Worm (Caenorhabditis elegans) whole organism, L1 larva: ENCODE data around the gene srw-137.
"Not testable (repeated sequence)": the region's sequence is repeated elsewhere in the genome, so short reads cannot be mapped to it uniquely, and the experiment has no call there.

Source experiments
- C34B4.2 ChIP-seq: sonication (generic microtip); optimal IDR thresholded peaks from 2 replicates; lab custom pipeline; 2017; ENCODE audit warnings: mild to moderate bottlenecking, missing genetic modification characterization, missing compliant biosample characterization
- aha-1 ChIP-seq: fragments of 150-350 bp; optimal IDR thresholded peaks from 2 replicates; lab custom pipeline; 2014; ENCODE audit warnings: missing biosample characterization, missing genetic modification characterization
- alr-1 ChIP-seq: fragments of 200-800 bp; sonication (Bioruptor generic); optimal IDR thresholded peaks from 2 replicates; lab custom pipeline; 2018; ENCODE audit warnings: borderline replicate concordance, mild to moderate bottlenecking, missing genetic modification characterization, missing compliant biosample characterization
- aly-2 ChIP-seq: fragments of 150-350 bp; optimal IDR thresholded peaks from 2 replicates; lab custom pipeline; 2014; ENCODE audit warnings: missing biosample characterization, missing genetic modification characterization
- blmp-1 ChIP-seq: fragments of 150-350 bp; optimal IDR thresholded peaks from 2 replicates; lab custom pipeline; 2014; ENCODE audit warnings: missing biosample characterization, missing genetic modification characterization
- ceh-63 ChIP-seq: fragments of 200-800 bp; sonication (Bioruptor generic); optimal IDR thresholded peaks from 2 replicates; lab custom pipeline; 2018; ENCODE audit warnings: mild to moderate bottlenecking, missing genetic modification characterization, missing compliant biosample characterization
- ceh-8 ChIP-seq: fragments of 200-800 bp; sonication (Bioruptor generic); optimal IDR thresholded peaks from 2 replicates; lab custom pipeline; 2018; ENCODE audit warnings: mild to moderate bottlenecking, missing genetic modification characterization, moderate library complexity, missing compliant biosample characterization
- dpl-1 ChIP-seq, 3 experiments: fragments of 150-350 bp in 2 of 3; sonication (generic microtip) in 1 of 3; optimal IDR thresholded peaks; 2 replicates each; lab custom pipeline; 2014 to 2017; ENCODE audit warnings: missing biosample characterization in 3 of 3, missing genetic modification characterization in 3 of 3, missing genetic modification reagents in 3 of 3
- efl-1 ChIP-seq, 4 experiments: fragments of 150-350 bp; optimal IDR thresholded peaks in 3 of 4; peaks in 1 of 4; 1 replicate in 1 of 4; 2 replicates in 3 of 4; lab custom pipeline; 2014; ENCODE audit warnings: missing biosample characterization in 2 of 4, missing genetic modification characterization in 2 of 4, missing genetic modification reagents in 2 of 4
- egl-13 ChIP-seq: sonication (generic microtip); optimal IDR thresholded peaks from 2 replicates; lab custom pipeline; 2016; ENCODE audit warnings: missing genotype, missing genetic modification reagents, missing genetic modification characterization, missing compliant biosample characterization
- elt-2 ChIP-seq: sonication (generic microtip); optimal IDR thresholded peaks from 2 replicates; lab custom pipeline; 2016; ENCODE audit warnings: missing genetic modification characterization, mild to moderate bottlenecking, inconsistent platforms, missing compliant biosample characterization, missing genetic modification reagents
- elt-3 ChIP-seq, 6 experiments: fragments of 150-350 bp in 1 of 6; sonication (generic microtip); optimal IDR thresholded peaks; 2 replicates each; lab custom pipeline; 2017 to 2018; ENCODE audit warnings: missing biosample characterization in 6 of 6, missing genetic modification characterization in 6 of 6, inconsistent platforms in 1 of 6
- fkh-10 ChIP-seq: sonication (generic microtip); optimal IDR thresholded peaks from 2 replicates; lab custom pipeline; 2017; ENCODE audit warnings: missing biosample characterization, missing genetic modification reagents, missing genetic modification characterization
- grh-1 ChIP-seq: fragments of 200-800 bp; sonication (Bioruptor generic); IDR thresholded peaks from 2 replicates; pipeline ENCODE4 v1.3.6; 2022; ENCODE audit warnings: missing genetic modification reagents, missing genetic modification characterization, missing compliant biosample characterization
- hlh-17 ChIP-seq: fragments of 200-800 bp; sonication (Bioruptor generic); optimal IDR thresholded peaks from 2 replicates; lab custom pipeline; 2018; ENCODE audit warnings: missing genetic modification characterization, mild to moderate bottlenecking, missing compliant biosample characterization, moderate library complexity, borderline replicate concordance
- hpl-2 ChIP-seq: fragments of 150-350 bp; optimal IDR thresholded peaks from 2 replicates; lab custom pipeline; 2014; ENCODE audit warnings: missing biosample characterization, missing genetic modification reagents, missing genetic modification characterization
- lin-35 ChIP-seq, 2 experiments: fragments of 150-350 bp; optimal IDR thresholded peaks; 2 replicates each; lab custom pipeline; 2014; ENCODE audit warnings: missing biosample characterization in 2 of 2, missing genetic modification characterization in 2 of 2, missing genetic modification reagents in 2 of 2
- lir-3 ChIP-seq: sonication (generic microtip); optimal IDR thresholded peaks from 2 replicates; lab custom pipeline; 2016; ENCODE audit warnings: mild to moderate bottlenecking, missing genetic modification characterization, moderate library complexity, missing compliant biosample characterization; ENCODE audit not compliant: poor library complexity
- lsy-2 ChIP-seq, 2 experiments: fragments of 150-350 bp; optimal IDR thresholded peaks; 2 replicates each; lab custom pipeline; 2014; ENCODE audit warnings: missing biosample characterization in 2 of 2, missing genetic modification characterization in 2 of 2
- nhr-12 ChIP-seq: sonication (generic microtip); optimal IDR thresholded peaks from 2 replicates; lab custom pipeline; 2017; ENCODE audit warnings: missing biosample characterization, missing genetic modification characterization
- nhr-47 ChIP-seq: sonication (generic microtip); optimal IDR thresholded peaks from 2 replicates; lab custom pipeline; 2016; ENCODE audit warnings: mild to moderate bottlenecking, missing genetic modification characterization, moderate library complexity, missing compliant biosample characterization
- nhr-77 ChIP-seq: fragments of 150-350 bp; optimal IDR thresholded peaks from 2 replicates; lab custom pipeline; 2014; ENCODE audit warnings: missing biosample characterization, missing genetic modification characterization
- nhr-84 ChIP-seq: sonication (generic microtip); optimal IDR thresholded peaks from 2 replicates; lab custom pipeline; 2017; ENCODE audit warnings: missing biosample characterization, missing genetic modification characterization
- skn-1 ChIP-seq: fragments of 150-350 bp; optimal IDR thresholded peaks from 2 replicates; lab custom pipeline; 2014; ENCODE audit warnings: missing biosample characterization, missing genetic modification characterization
- snpc-4 ChIP-seq: fragments of 150-350 bp; optimal IDR thresholded peaks from 2 replicates; lab custom pipeline; 2014; ENCODE audit warnings: missing biosample characterization, missing genetic modification characterization
- sptf-1 ChIP-seq: fragments of 150-350 bp; optimal IDR thresholded peaks from 2 replicates; lab custom pipeline; 2014; ENCODE audit warnings: missing biosample characterization, missing genetic modification characterization
- sup-37 ChIP-seq: fragments of 200-800 bp; sonication (Bioruptor generic); optimal IDR thresholded peaks from 2 replicates; lab custom pipeline; 2018; ENCODE audit warnings: mild to moderate bottlenecking, missing genetic modification characterization, missing compliant biosample characterization
- swsn-7 ChIP-seq: sonication (generic microtip); optimal IDR thresholded peaks from 2 replicates; lab custom pipeline; 2016; ENCODE audit warnings: missing genetic modification characterization, missing compliant biosample characterization
- unc-62 ChIP-seq: fragments of 150-350 bp; optimal IDR thresholded peaks from 2 replicates; lab custom pipeline; 2014; ENCODE audit warnings: missing biosample characterization, missing genetic modification reagents, missing genetic modification characterization
- unc-86 ChIP-seq: sonication (generic microtip); optimal IDR thresholded peaks from 2 replicates; lab custom pipeline; 2016; ENCODE audit warnings: missing genetic modification characterization, missing compliant biosample characterization
- ztf-11 ChIP-seq, 2 experiments: sonication (generic microtip); optimal IDR thresholded peaks; 2 replicates each; lab custom pipeline; 2016 to 2017; ENCODE audit warnings: missing genetic modification characterization in 2 of 2, missing biosample characterization in 1 of 2, missing compliant biosample characterization in 1 of 2
- ztf-4 ChIP-seq: fragments of 150-350 bp; optimal IDR thresholded peaks from 2 replicates; lab custom pipeline; 2014; ENCODE audit warnings: missing biosample characterization, missing genetic modification characterization

Gene srw-137

DNA sequence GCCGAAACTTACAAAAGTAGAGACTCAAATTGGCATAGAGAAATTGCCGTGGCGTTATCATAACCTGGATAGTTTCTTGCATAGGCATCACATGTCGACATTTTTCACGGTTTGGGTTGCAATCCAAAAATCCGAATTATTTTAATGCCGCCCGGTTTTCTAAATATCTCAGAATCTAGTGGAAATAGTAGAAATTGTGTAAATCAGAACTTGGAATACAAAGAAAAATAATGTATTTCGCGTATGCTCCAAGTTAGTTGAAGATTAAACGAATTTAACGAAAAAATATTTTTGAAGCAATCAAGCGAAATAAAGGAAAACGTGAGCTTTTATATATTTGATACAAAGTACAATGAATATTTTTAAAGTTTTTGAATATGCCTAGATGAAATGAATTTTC is 17.1 kb upstream of the srw-137 start, which contains the start of gene srw-144:
srw-144 (minus strand) TSS at position 101 of the 400 bp plus-strand sequence.
- TF ChIP-seq skn-1 = no peak
- no peak for TF ChIP-seq efl-1 (optimal IDR thresholded peaks at IDR 0.05; lab: Kevin White, UChicago)
- peak in 1 of 2 experiments; percentile 5 for TF ChIP-seq efl-1 (GFP tag; optimal IDR thresholded peaks at IDR 0.05 in 1 of 2; lab: Kevin White, UChicago)

DNA sequence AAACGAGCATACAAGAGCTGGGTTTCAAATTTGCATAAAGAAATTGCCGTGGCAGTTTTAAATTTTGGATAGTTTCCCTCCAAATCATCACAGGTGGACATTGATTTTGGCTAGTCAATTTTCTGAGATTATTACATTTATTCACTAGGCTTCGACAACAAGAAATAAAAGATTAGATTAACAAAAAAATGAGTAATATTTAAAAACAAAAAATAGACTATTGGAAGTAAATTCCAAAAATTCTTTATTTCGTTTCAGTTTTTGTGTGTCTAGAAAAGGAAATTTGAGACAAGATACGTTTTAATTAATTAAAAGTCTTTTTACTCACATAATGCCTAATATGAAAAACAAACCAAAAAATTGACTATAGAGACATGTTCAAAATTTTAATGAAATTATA is 14.4 kb upstream of the srw-137 start, which contains the start of gene srw-142:
srw-142 (minus strand) TSS at position 101 of the 400 bp plus-strand sequence.
- TF ChIP-seq aly-2 (tag; lab: Kevin White, UChicago) = no peak
- no peak for TF ChIP-seq blmp-1
- no peak for TF ChIP-seq unc-86 (tag; lab: Kevin White, UChicago)
- no peak for TF ChIP-seq efl-1 (optimal IDR thresholded peaks at IDR 0.05; lab: Kevin White, UChicago)
- TF ChIP-seq efl-1 (GFP tag; optimal IDR thresholded peaks at IDR 0.05 in 1 of 2; lab: Kevin White, UChicago) = no peak
- TF ChIP-seq lin-35 (GFP tag; optimal IDR thresholded peaks at IDR 0.05; lab: Kevin White, UChicago) = no peak
- no peak for TF ChIP-seq elt-2 (tag; lab: Kevin White, UChicago)
- TF ChIP-seq lir-3 = no peak
- no peak for TF ChIP-seq ceh-8
- TF ChIP-seq hlh-17 (GFP tag; lab: Kevin White, UChicago) = no peak

DNA sequence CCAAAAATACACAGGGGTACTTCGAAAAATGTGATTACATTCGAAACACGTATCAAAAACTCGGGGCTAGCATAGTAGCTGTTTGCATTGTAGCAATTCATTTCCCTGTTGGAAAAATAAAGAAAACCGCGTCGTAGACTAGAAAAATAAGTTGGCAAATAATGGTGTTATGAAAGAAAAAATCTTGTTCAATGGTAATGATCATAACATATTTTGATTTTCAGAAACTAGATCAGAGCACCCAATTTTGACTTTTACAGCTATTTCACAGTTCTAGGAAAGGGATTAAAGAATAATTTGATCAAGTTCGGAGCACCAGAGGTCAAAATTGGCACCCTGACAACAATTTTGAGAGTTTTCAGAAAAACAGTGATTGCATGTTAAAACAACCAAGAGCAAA is 11.6 kb upstream of the srw-137 start, which contains the start of gene srh-248:
srh-248 (minus strand) TSS at position 101 of the 400 bp plus-strand sequence.
- TF ChIP-seq snpc-4, nhr-84, sptf-1 (tag; lab: Kevin White, UChicago): not testable (repeated sequence)

DNA sequence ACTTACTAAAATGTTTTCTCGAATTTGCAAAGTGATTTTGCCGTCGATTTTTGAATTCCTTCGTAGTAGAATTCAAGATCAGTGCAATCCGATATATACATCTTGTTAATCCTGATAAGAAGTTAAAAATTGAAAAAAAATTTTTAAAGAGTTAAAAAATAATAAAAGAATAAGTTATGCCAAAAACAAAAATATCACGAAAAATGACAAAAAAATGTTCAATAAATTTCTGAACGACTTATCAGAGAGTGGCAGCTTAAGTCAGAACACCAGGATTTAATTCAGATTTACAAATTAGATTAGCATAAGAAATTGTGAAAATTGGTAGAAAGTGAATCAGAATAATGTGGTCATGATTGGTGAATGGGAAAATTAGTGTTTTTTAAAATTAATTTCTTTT is 8.3 kb upstream of the srw-137 start, which contains the start of gene srw-122:
srw-122 (minus strand) TSS at position 101 of the 400 bp plus-strand sequence.
- not testable (repeated sequence) for TF ChIP-seq unc-62 (GFP tag; lab: Kevin White, UChicago); aha-1 (tag; lab: Kevin White, UChicago); elt-3 (tag; optimal IDR thresholded peaks at IDR 0.05; lab: Kevin White, UChicago)

DNA sequence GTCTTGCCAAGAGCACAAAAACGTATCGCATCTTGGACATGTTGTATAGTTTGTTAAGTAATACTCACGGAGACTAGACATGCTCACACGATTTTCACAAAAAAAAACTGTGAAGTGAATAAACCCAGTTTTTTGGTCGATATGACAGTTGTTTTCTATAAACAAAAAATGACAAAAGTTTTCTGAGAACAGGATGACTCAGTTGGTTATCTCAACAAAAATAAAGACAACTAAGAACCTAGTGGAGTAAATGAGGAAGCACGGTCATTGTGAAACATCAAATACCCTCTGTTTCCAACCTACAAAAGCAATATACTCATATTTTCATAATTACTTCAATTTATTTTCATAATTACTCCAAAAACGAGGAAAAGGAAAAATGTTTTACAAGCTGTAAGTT is 1.8 kb upstream of the srw-137 start, which contains the start of gene srh-87:
srh-87 (minus strand) TSS at position 101 of the 400 bp plus-strand sequence.
- TF ChIP-seq ztf-4 (tag; lab: Kevin White, UChicago) (no peak), alr-1 (tag; lab: Kevin White, UChicago) (no peak), swsn-7 (tag; lab: Kevin White, UChicago) (no peak), sup-37 (no peak), ceh-63 (GFP tag; lab: Kevin White, UChicago) (no peak), ztf-11 (tag; optimal IDR thresholded peaks at IDR 0.05; lab: Kevin White, UChicago) (no peak), C34B4.2 (tag; lab: Kevin White, UChicago) (no peak), snpc-4 (tag; lab: Kevin White, UChicago) (no peak), fkh-10 (GFP tag; lab: Kevin White, UChicago) (no peak), nhr-47 (no peak), grh-1 (GFP tag; lab: Robert Waterston, UW) (no peak), nhr-12 (tag; lab: Kevin White, UChicago) (no peak), elt-2 (tag; lab: Kevin White, UChicago) (no peak), egl-13 (tag; lab: Kevin White, UChicago) (no peak), nhr-77 (tag; lab: Kevin White, UChicago) (no peak), lin-35 (GFP tag; optimal IDR thresholded peaks at IDR 0.05; lab: Kevin White, UChicago) (no peak), lsy-2 (tag; optimal IDR thresholded peaks at IDR 0.05; lab: Kevin White, UChicago) (no peak), hpl-2 (GFP tag; lab: Kevin White, UChicago) (no peak), sptf-1 (tag; lab: Kevin White, UChicago) (no peak), dpl-1 (GFP tag; optimal IDR thresholded peaks at IDR 0.05; lab: Kevin White, UChicago) (no peak)
